Worm (Caenorhabditis elegans) whole organism, mixed stage, embryonic: ENCODE results near the gene pitr-6.

Experiments
- M03D4.4 ChIP-seq: sonication (generic microtip); optimal IDR thresholded peaks from 2 replicates; lab custom pipeline; 2017; ENCODE audit warnings: mild to moderate bottlenecking, missing genetic modification characterization, missing compliant biosample characterization
- bed-3 ChIP-seq: fragments of 200-800 bp; sonication (Bioruptor generic); optimal IDR thresholded peaks from 3 replicates; lab custom pipeline; 2018; ENCODE audit warnings: mild to moderate bottlenecking, missing genetic modification characterization, moderate library complexity, missing compliant biosample characterization
- blmp-1 ChIP-seq: fragments of 150-350 bp; optimal IDR thresholded peaks from 2 replicates; lab custom pipeline; 2014; ENCODE audit warnings: missing biosample characterization, missing genetic modification characterization
- ceh-39 ChIP-seq: fragments of 150-350 bp; optimal IDR thresholded peaks from 2 replicates; lab custom pipeline; 2014; ENCODE audit warnings: missing biosample characterization, missing genetic modification characterization
- ceh-43 ChIP-seq: fragments of 200-800 bp; sonication (Bioruptor generic); optimal IDR thresholded peaks from 2 replicates; lab custom pipeline; 2018; ENCODE audit warnings: mild to moderate bottlenecking, missing genetic modification characterization, moderate library complexity, missing compliant biosample characterization
- ceh-83 ChIP-seq: fragments of 200-800 bp; sonication (Bioruptor generic); optimal IDR thresholded peaks from 2 replicates; lab custom pipeline; 2018; ENCODE audit warnings: mild to moderate bottlenecking, missing genetic modification characterization, missing compliant biosample characterization
- ces-1 ChIP-seq: fragments of 150-350 bp; optimal IDR thresholded peaks from 2 replicates; lab custom pipeline; 2014; ENCODE audit warnings: missing biosample characterization, missing genetic modification reagents, missing genetic modification characterization
- cnd-1 ChIP-seq: fragments of 200-800 bp; sonication (Bioruptor generic); optimal IDR thresholded peaks from 2 replicates; lab custom pipeline; 2018; ENCODE audit warnings: mild to moderate bottlenecking, missing genetic modification characterization, missing compliant biosample characterization
- drap-1 ChIP-seq: fragments of 200-800 bp; sonication (Bioruptor generic); optimal IDR thresholded peaks from 3 replicates; lab custom pipeline; 2018; ENCODE audit warnings: mild to moderate bottlenecking, missing genetic modification characterization, missing compliant biosample characterization
- elt-1 ChIP-seq: sonication (generic microtip); optimal IDR thresholded peaks from 2 replicates; lab custom pipeline; 2017; ENCODE audit warnings: missing genetic modification characterization, mild to moderate bottlenecking, missing compliant biosample characterization, antibody characterized with exemption, moderate library complexity, borderline replicate concordance; ENCODE audit not compliant: insufficient read depth
- elt-3 ChIP-seq: fragments of 150-350 bp; optimal IDR thresholded peaks from 2 replicates; lab custom pipeline; 2014; ENCODE audit warnings: missing biosample characterization, missing genetic modification characterization
- flh-1 ChIP-seq: fragments of 200-800 bp; sonication (Bioruptor generic); optimal IDR thresholded peaks from 2 replicates; lab custom pipeline; 2018; ENCODE audit warnings: mild to moderate bottlenecking, missing genetic modification characterization, moderate library complexity, missing compliant biosample characterization
- ham-2 ChIP-seq: fragments of 200-800 bp; sonication (Bioruptor generic); optimal IDR thresholded peaks from 2 replicates; lab custom pipeline; 2018; ENCODE audit warnings: mild to moderate bottlenecking, missing genetic modification characterization, missing compliant biosample characterization
- hlh-1 ChIP-seq: fragments of 150-350 bp; optimal IDR thresholded peaks from 2 replicates; lab custom pipeline; 2014; ENCODE audit warnings: missing biosample characterization, missing genetic modification reagents, missing genetic modification characterization
- lin-13 ChIP-seq: fragments of 150-350 bp; optimal IDR thresholded peaks from 2 replicates; lab custom pipeline; 2014; ENCODE audit warnings: missing biosample characterization, missing genetic modification characterization
- lin-32 ChIP-seq: fragments of 200-800 bp; sonication (Bioruptor generic); optimal IDR thresholded peaks from 2 replicates; lab custom pipeline; 2018; ENCODE audit warnings: mild to moderate bottlenecking, missing genetic modification characterization, missing compliant biosample characterization
- lsy-2 ChIP-seq: fragments of 150-350 bp; optimal IDR thresholded peaks from 2 replicates; lab custom pipeline; 2014; ENCODE audit warnings: missing biosample characterization, missing genetic modification characterization
- mab-5 ChIP-seq: fragments of 150-350 bp; optimal IDR thresholded peaks from 2 replicates; lab custom pipeline; 2014; ENCODE audit warnings: missing biosample characterization, missing genetic modification characterization
- mep-1 ChIP-seq: fragments of 150-350 bp; optimal IDR thresholded peaks from 2 replicates; lab custom pipeline; 2017; ENCODE audit warnings: missing biosample characterization, missing genetic modification reagents, missing genetic modification characterization, inconsistent platforms
- mls-2 ChIP-seq: sonication (generic microtip); optimal IDR thresholded peaks from 2 replicates; lab custom pipeline; 2016; ENCODE audit warnings: mild to moderate bottlenecking, missing genetic modification characterization, moderate library complexity, missing compliant biosample characterization
- nhr-12 ChIP-seq: fragments of 150-350 bp; optimal IDR thresholded peaks from 2 replicates; lab custom pipeline; 2014; ENCODE audit warnings: missing biosample characterization, missing genetic modification characterization
- nhr-2 ChIP-seq: fragments of 150-350 bp; optimal IDR thresholded peaks from 2 replicates; lab custom pipeline; 2014; ENCODE audit warnings: missing biosample characterization, missing genetic modification characterization
- nhr-237 ChIP-seq: fragments of 150-350 bp; optimal IDR thresholded peaks from 2 replicates; lab custom pipeline; 2014; ENCODE audit warnings: missing biosample characterization, missing genetic modification characterization
- nhr-28 ChIP-seq: fragments of 150-350 bp; optimal IDR thresholded peaks from 2 replicates; lab custom pipeline; 2014; ENCODE audit warnings: missing biosample characterization, missing genetic modification characterization
- nhr-76 ChIP-seq: sonication (generic microtip); optimal IDR thresholded peaks from 2 replicates; lab custom pipeline; 2017; ENCODE audit warnings: missing biosample characterization, missing genetic modification characterization
- pha-4 ChIP-seq: fragments of 150-350 bp; optimal IDR thresholded peaks from 2 replicates; lab custom pipeline; 2018; ENCODE audit warnings: missing biosample characterization, missing genetic modification reagents, missing genetic modification characterization
- sem-2 ChIP-seq: fragments of 200-800 bp; sonication (Bioruptor generic); optimal IDR thresholded peaks from 2 replicates; lab custom pipeline; 2018; ENCODE audit warnings: mild to moderate bottlenecking, missing genetic modification characterization, missing compliant biosample characterization
- snpc-4 ChIP-seq: fragments of 150-350 bp; optimal IDR thresholded peaks from 2 replicates; lab custom pipeline; 2014; ENCODE audit warnings: missing biosample characterization, missing genetic modification characterization
- sptf-1 ChIP-seq: sonication (generic microtip); optimal IDR thresholded peaks from 2 replicates; lab custom pipeline; 2017; ENCODE audit warnings: mild to moderate bottlenecking, missing genetic modification characterization, moderate library complexity, missing compliant biosample characterization
- tbx-8 ChIP-seq: fragments of 200-800 bp; sonication (Bioruptor generic); optimal IDR thresholded peaks from 2 replicates; lab custom pipeline; 2018; ENCODE audit warnings: mild to moderate bottlenecking, missing genetic modification characterization, moderate library complexity, missing compliant biosample characterization
- unc-120 ChIP-seq: sonication (generic microtip); optimal IDR thresholded peaks from 2 replicates; lab custom pipeline; 2017; ENCODE audit warnings: missing genetic modification characterization, missing compliant biosample characterization; ENCODE audit not compliant: poor library complexity, severe bottlenecking
- unc-39 ChIP-seq: fragments of 150-350 bp; optimal IDR thresholded peaks from 2 replicates; lab custom pipeline; 2014; ENCODE audit warnings: missing biosample characterization, missing genetic modification characterization
- unc-62 ChIP-seq: fragments of 150-350 bp; optimal IDR thresholded peaks from 2 replicates; lab custom pipeline; 2014; ENCODE audit warnings: missing biosample characterization, missing genetic modification reagents, missing genetic modification characterization
- zip-8 ChIP-seq: fragments of 150-350 bp; optimal IDR thresholded peaks from 2 replicates; lab custom pipeline; 2014; ENCODE audit warnings: missing biosample characterization, missing genetic modification characterization
- ztf-11 ChIP-seq: fragments of 150-350 bp; optimal IDR thresholded peaks from 2 replicates; lab custom pipeline; 2014; ENCODE audit warnings: missing biosample characterization, missing genetic modification characterization

pitr-6 gene

ce11 chrII:12457275-12457674 lies 12.1 kb downstream of the pitr-6 start, which contains the start of gene sre-38:
TSS of gene sre-38 (plus strand) at chrII:12457575.
- TF ChIP-seq hlh-1 (tag; lab: Kevin White, UChicago) (no peak), zip-8 (tag; lab: Kevin White, UChicago) (no peak)

- TF ChIP-seq sem-2 (GFP tag; lab: Kevin White, UChicago) = no peak
- no peak for TF ChIP-seq flh-1
- no peak for TF ChIP-seq unc-120 (tag; lab: Kevin White, UChicago)
- no peak for TF ChIP-seq nhr-12
- TF ChIP-seq cnd-1 (tag; lab: Kevin White, UChicago) = no peak
- TF ChIP-seq unc-62 = no peak
- peak; percentile 17 for TF ChIP-seq pha-4 (tag; lab: Kevin White, UChicago)
- TF ChIP-seq ceh-43 (GFP tag; lab: Kevin White, UChicago) = no peak
- no peak for TF ChIP-seq M03D4.4
- TF ChIP-seq nhr-2 (tag; lab: Kevin White, UChicago) = peak; percentile 38
- TF ChIP-seq sptf-1 (tag; lab: Kevin White, UChicago) = peak; percentile 25
- TF ChIP-seq unc-39 = no peak
- no peak for TF ChIP-seq elt-1 (tag; lab: Kevin White, UChicago)
- no peak for TF ChIP-seq mab-5 (tag; lab: Kevin White, UChicago)
- no peak for TF ChIP-seq nhr-76 (tag; lab: Kevin White, UChicago)
- TF ChIP-seq lin-13 (tag; lab: Kevin White, UChicago) = peak; percentile 9
- no peak for TF ChIP-seq nhr-28 (tag; lab: Kevin White, UChicago)
- no peak for TF ChIP-seq hlh-1 (tag; lab: Kevin White, UChicago)
- TF ChIP-seq ztf-11 (tag; lab: Kevin White, UChicago) = no peak
- TF ChIP-seq ham-2 (GFP tag; lab: Kevin White, UChicago) = no peak
- TF ChIP-seq tbx-8 (GFP tag; lab: Kevin White, UChicago) = no peak
- TF ChIP-seq nhr-237 (tag; lab: Kevin White, UChicago) = peak; percentile 54
- no peak for TF ChIP-seq bed-3 (GFP tag; lab: Kevin White, UChicago)
- no peak for TF ChIP-seq zip-8 (tag; lab: Kevin White, UChicago)
- TF ChIP-seq lsy-2 (tag; lab: Kevin White, UChicago) = peak; percentile 82
- no peak for TF ChIP-seq mls-2 (tag; lab: Kevin White, UChicago)
- no peak for TF ChIP-seq ceh-83 (GFP tag; lab: Kevin White, UChicago)
- no peak for TF ChIP-seq elt-3
- TF ChIP-seq snpc-4 (tag; lab: Kevin White, UChicago) = no peak
- TF ChIP-seq ces-1 (GFP tag; lab: Kevin White, UChicago) = peak; percentile 70
- TF ChIP-seq lin-32 (GFP tag; lab: Kevin White, UChicago) = no peak
- TF ChIP-seq blmp-1 = no peak
- no peak for TF ChIP-seq drap-1
- peak; percentile 72 for TF ChIP-seq mep-1
- TF ChIP-seq ceh-39 (tag; lab: Kevin White, UChicago) = peak; percentile 37
- TF ChIP-seq, all 35 proteins: peak for 9
Measured at ce11 chrII:12459422-12459821, 14.3 kb downstream of the pitr-6 start, which contains the start of gene tag-281. TSS of gene tag-281 (plus strand) at chrII:12459761.

- TF ChIP-seq elt-3 = no peak
- no peak for TF ChIP-seq cnd-1 (tag; lab: Kevin White, UChicago)
- no peak for TF ChIP-seq hlh-1 (tag; lab: Kevin White, UChicago)
- TF ChIP-seq blmp-1 = no peak
- TF ChIP-seq ham-2 (GFP tag; lab: Kevin White, UChicago) = no peak
- no peak for TF ChIP-seq nhr-28 (tag; lab: Kevin White, UChicago)
- no peak for TF ChIP-seq unc-120 (tag; lab: Kevin White, UChicago)
- TF ChIP-seq pha-4 (tag; lab: Kevin White, UChicago) = no peak
- no peak for TF ChIP-seq unc-62
- no peak for TF ChIP-seq ceh-83 (GFP tag; lab: Kevin White, UChicago)
- no peak for TF ChIP-seq nhr-237 (tag; lab: Kevin White, UChicago)
- TF ChIP-seq bed-3 (GFP tag; lab: Kevin White, UChicago) = no peak
- no peak for TF ChIP-seq zip-8 (tag; lab: Kevin White, UChicago)
- no peak for TF ChIP-seq mab-5 (tag; lab: Kevin White, UChicago)
- TF ChIP-seq nhr-2 (tag; lab: Kevin White, UChicago) = no peak
- no peak for TF ChIP-seq ceh-39 (tag; lab: Kevin White, UChicago)
- TF ChIP-seq M03D4.4 = no peak
- no peak for TF ChIP-seq snpc-4 (tag; lab: Kevin White, UChicago)
- no peak for TF ChIP-seq flh-1
Measured at ce11 chrII:12460602-12461453, 15.7 kb downstream of the pitr-6 start, which contains the start of gene tag-280. TSS of gene tag-280 (plus strand) at chrII:12460652.
